Fruit fly (Drosophila melanogaster) S2 (cell line): Measurements from ENCODE around the gene Wwox.

Source experiments
- CG8478 ChIP-seq: fragments of >200 bp; optimal IDR thresholded peaks from 2 replicates; lab custom pipeline; 2018
- CTCF ChIP-seq, 2 experiments: fragments of >200 bp; optimal IDR thresholded peaks; 2 replicates each; lab custom pipeline; 2018

- TF ChIP-seq CTCF (optimal IDR thresholded peaks at IDR 0.05; lab: Kevin White, UChicago) (peak; percentile 65 to 73), CG8478 (lab: Kevin White, UChicago) (no peak)
Measured at dm6 chr2L:7998655-7999054, 5.4 kb downstream of the Wwox start, which contains the start of gene Sirup.
